Worm (Caenorhabditis elegans) whole organism, L2 larva: ENCODE measurements around the gene C15C8.4.

ENCODE experiments used
- ama-1 ChIP-seq: fragments of 150-350 bp; optimal IDR thresholded peaks from 2 replicates; lab custom pipeline; 2018; ENCODE audit warnings: inconsistent platforms
- nhr-12 ChIP-seq: fragments of 150-350 bp; optimal IDR thresholded peaks from 2 replicates; lab custom pipeline; 2014; ENCODE audit warnings: missing biosample characterization, missing genetic modification characterization

DNA sequence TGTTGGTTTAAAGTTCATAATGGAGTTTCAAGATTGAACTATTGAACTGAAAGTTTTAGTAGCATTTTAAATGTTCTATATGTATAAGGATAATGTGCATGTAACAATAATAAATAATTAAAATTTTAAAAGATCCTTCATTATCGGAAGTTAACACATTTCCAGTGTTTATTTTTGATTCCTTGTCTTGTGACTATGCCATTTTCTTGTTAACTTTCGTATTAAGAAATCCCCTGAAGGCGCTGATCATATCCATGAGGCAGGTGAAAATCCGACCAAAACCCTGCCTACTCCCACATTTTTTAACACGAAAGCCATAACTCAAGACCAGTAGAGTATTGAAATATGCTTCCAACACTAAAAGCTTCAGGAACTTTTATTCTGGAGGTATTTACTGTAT is 27.6 kb downstream of the C15C8.4 start, which contains the start of gene R11D1.7:
- no peak for TF ChIP-seq ama-1 (lab: Kevin White, UChicago)
- no peak for TF ChIP-seq nhr-12 (tag; lab: Kevin White, UChicago)
